Worm (Caenorhabditis elegans) whole organism, mixed stage, embryonic: Measurements from ENCODE around the gene F43C11.16.

ENCODE experiments used
- M03D4.4 ChIP-seq: sonication (generic microtip); optimal IDR thresholded peaks from 2 replicates; lab custom pipeline; 2017; ENCODE audit warnings: mild to moderate bottlenecking, missing genetic modification characterization, missing compliant biosample characterization
- bed-3 ChIP-seq: fragments of 200-800 bp; sonication (Bioruptor generic); optimal IDR thresholded peaks from 3 replicates; lab custom pipeline; 2018; ENCODE audit warnings: mild to moderate bottlenecking, missing genetic modification characterization, moderate library complexity, missing compliant biosample characterization
- blmp-1 ChIP-seq: fragments of 150-350 bp; optimal IDR thresholded peaks from 2 replicates; lab custom pipeline; 2014; ENCODE audit warnings: missing biosample characterization, missing genetic modification characterization
- ceh-83 ChIP-seq: fragments of 200-800 bp; sonication (Bioruptor generic); optimal IDR thresholded peaks from 2 replicates; lab custom pipeline; 2018; ENCODE audit warnings: mild to moderate bottlenecking, missing genetic modification characterization, missing compliant biosample characterization
- ces-1 ChIP-seq: fragments of 150-350 bp; optimal IDR thresholded peaks from 2 replicates; lab custom pipeline; 2014; ENCODE audit warnings: missing biosample characterization, missing genetic modification reagents, missing genetic modification characterization
- cnd-1 ChIP-seq: fragments of 200-800 bp; sonication (Bioruptor generic); optimal IDR thresholded peaks from 2 replicates; lab custom pipeline; 2018; ENCODE audit warnings: mild to moderate bottlenecking, missing genetic modification characterization, missing compliant biosample characterization
- drap-1 ChIP-seq: fragments of 200-800 bp; sonication (Bioruptor generic); optimal IDR thresholded peaks from 3 replicates; lab custom pipeline; 2018; ENCODE audit warnings: mild to moderate bottlenecking, missing genetic modification characterization, missing compliant biosample characterization
- elt-1 ChIP-seq: sonication (generic microtip); optimal IDR thresholded peaks from 2 replicates; lab custom pipeline; 2017; ENCODE audit warnings: missing genetic modification characterization, mild to moderate bottlenecking, missing compliant biosample characterization, antibody characterized with exemption, moderate library complexity, borderline replicate concordance; ENCODE audit not compliant: insufficient read depth
- elt-3 ChIP-seq: fragments of 150-350 bp; optimal IDR thresholded peaks from 2 replicates; lab custom pipeline; 2014; ENCODE audit warnings: missing biosample characterization, missing genetic modification characterization
- flh-1 ChIP-seq: fragments of 200-800 bp; sonication (Bioruptor generic); optimal IDR thresholded peaks from 2 replicates; lab custom pipeline; 2018; ENCODE audit warnings: mild to moderate bottlenecking, missing genetic modification characterization, moderate library complexity, missing compliant biosample characterization
- ham-2 ChIP-seq: fragments of 200-800 bp; sonication (Bioruptor generic); optimal IDR thresholded peaks from 2 replicates; lab custom pipeline; 2018; ENCODE audit warnings: mild to moderate bottlenecking, missing genetic modification characterization, missing compliant biosample characterization
- hlh-1 ChIP-seq: fragments of 150-350 bp; optimal IDR thresholded peaks from 2 replicates; lab custom pipeline; 2014; ENCODE audit warnings: missing biosample characterization, missing genetic modification reagents, missing genetic modification characterization
- lin-13 ChIP-seq: fragments of 150-350 bp; optimal IDR thresholded peaks from 2 replicates; lab custom pipeline; 2014; ENCODE audit warnings: missing biosample characterization, missing genetic modification characterization
- lin-32 ChIP-seq: fragments of 200-800 bp; sonication (Bioruptor generic); optimal IDR thresholded peaks from 2 replicates; lab custom pipeline; 2018; ENCODE audit warnings: mild to moderate bottlenecking, missing genetic modification characterization, missing compliant biosample characterization
- lsy-2 ChIP-seq: fragments of 150-350 bp; optimal IDR thresholded peaks from 2 replicates; lab custom pipeline; 2014; ENCODE audit warnings: missing biosample characterization, missing genetic modification characterization
- mab-5 ChIP-seq: fragments of 150-350 bp; optimal IDR thresholded peaks from 2 replicates; lab custom pipeline; 2014; ENCODE audit warnings: missing biosample characterization, missing genetic modification characterization
- mep-1 ChIP-seq: fragments of 150-350 bp; optimal IDR thresholded peaks from 2 replicates; lab custom pipeline; 2017; ENCODE audit warnings: missing biosample characterization, missing genetic modification reagents, missing genetic modification characterization, inconsistent platforms
- mls-2 ChIP-seq: sonication (generic microtip); optimal IDR thresholded peaks from 2 replicates; lab custom pipeline; 2016; ENCODE audit warnings: mild to moderate bottlenecking, missing genetic modification characterization, moderate library complexity, missing compliant biosample characterization
- nhr-12 ChIP-seq: fragments of 150-350 bp; optimal IDR thresholded peaks from 2 replicates; lab custom pipeline; 2014; ENCODE audit warnings: missing biosample characterization, missing genetic modification characterization
- nhr-2 ChIP-seq: fragments of 150-350 bp; optimal IDR thresholded peaks from 2 replicates; lab custom pipeline; 2014; ENCODE audit warnings: missing biosample characterization, missing genetic modification characterization
- nhr-237 ChIP-seq: fragments of 150-350 bp; optimal IDR thresholded peaks from 2 replicates; lab custom pipeline; 2014; ENCODE audit warnings: missing biosample characterization, missing genetic modification characterization
- nhr-28 ChIP-seq: fragments of 150-350 bp; optimal IDR thresholded peaks from 2 replicates; lab custom pipeline; 2014; ENCODE audit warnings: missing biosample characterization, missing genetic modification characterization
- nhr-76 ChIP-seq: sonication (generic microtip); optimal IDR thresholded peaks from 2 replicates; lab custom pipeline; 2017; ENCODE audit warnings: missing biosample characterization, missing genetic modification characterization
- pha-4 ChIP-seq: fragments of 150-350 bp; optimal IDR thresholded peaks from 2 replicates; lab custom pipeline; 2018; ENCODE audit warnings: missing biosample characterization, missing genetic modification reagents, missing genetic modification characterization
- sem-2 ChIP-seq: fragments of 200-800 bp; sonication (Bioruptor generic); optimal IDR thresholded peaks from 2 replicates; lab custom pipeline; 2018; ENCODE audit warnings: mild to moderate bottlenecking, missing genetic modification characterization, missing compliant biosample characterization
- snpc-4 ChIP-seq: fragments of 150-350 bp; optimal IDR thresholded peaks from 2 replicates; lab custom pipeline; 2014; ENCODE audit warnings: missing biosample characterization, missing genetic modification characterization
- sptf-1 ChIP-seq: sonication (generic microtip); optimal IDR thresholded peaks from 2 replicates; lab custom pipeline; 2017; ENCODE audit warnings: mild to moderate bottlenecking, missing genetic modification characterization, moderate library complexity, missing compliant biosample characterization
- tbx-8 ChIP-seq: fragments of 200-800 bp; sonication (Bioruptor generic); optimal IDR thresholded peaks from 2 replicates; lab custom pipeline; 2018; ENCODE audit warnings: mild to moderate bottlenecking, missing genetic modification characterization, moderate library complexity, missing compliant biosample characterization
- unc-120 ChIP-seq: sonication (generic microtip); optimal IDR thresholded peaks from 2 replicates; lab custom pipeline; 2017; ENCODE audit warnings: missing genetic modification characterization, missing compliant biosample characterization; ENCODE audit not compliant: poor library complexity, severe bottlenecking
- unc-39 ChIP-seq: fragments of 150-350 bp; optimal IDR thresholded peaks from 2 replicates; lab custom pipeline; 2014; ENCODE audit warnings: missing biosample characterization, missing genetic modification characterization
- unc-62 ChIP-seq: fragments of 150-350 bp; optimal IDR thresholded peaks from 2 replicates; lab custom pipeline; 2014; ENCODE audit warnings: missing biosample characterization, missing genetic modification reagents, missing genetic modification characterization
- zip-8 ChIP-seq: fragments of 150-350 bp; optimal IDR thresholded peaks from 2 replicates; lab custom pipeline; 2014; ENCODE audit warnings: missing biosample characterization, missing genetic modification characterization
- ztf-11 ChIP-seq: fragments of 150-350 bp; optimal IDR thresholded peaks from 2 replicates; lab custom pipeline; 2014; ENCODE audit warnings: missing biosample characterization, missing genetic modification characterization

Gene F43C11.16

DNA sequence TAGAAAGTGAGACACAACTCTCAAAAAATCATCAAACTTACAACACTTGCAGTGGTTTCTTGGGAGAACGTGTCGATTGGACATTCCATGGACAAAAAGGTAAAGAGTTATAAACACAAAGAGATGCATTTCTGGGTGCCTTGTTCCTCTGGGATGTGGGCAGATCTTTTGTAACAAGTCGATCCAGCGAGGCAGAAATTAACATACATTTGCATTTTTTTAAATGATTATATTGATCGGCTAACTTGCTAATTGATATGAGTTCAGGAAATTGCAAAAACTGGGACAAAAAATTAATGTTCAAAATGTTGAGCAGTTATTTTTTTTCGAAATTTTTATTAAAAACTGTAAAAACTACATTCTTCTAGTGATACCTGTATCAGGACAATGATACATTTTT, 17.9 kb upstream of the F43C11.16 start, which contains the start of gene F16G10.6:
F16G10.6 (minus strand) TSS at position 101 of the 400 bp plus-strand sequence.
- no peak for TF ChIP-seq bed-3
- no peak for TF ChIP-seq zip-8 (tag; lab: Kevin White, UChicago)
- no peak for TF ChIP-seq mls-2
- TF ChIP-seq mep-1 (tag; lab: Kevin White, UChicago), result no peak
- no peak for TF ChIP-seq sptf-1 (tag; lab: Kevin White, UChicago)
- TF ChIP-seq mab-5 (tag; lab: Kevin White, UChicago), result no peak
- TF ChIP-seq lin-13 (tag; lab: Kevin White, UChicago), result no peak
- TF ChIP-seq ztf-11 (tag; lab: Kevin White, UChicago), result no peak
- TF ChIP-seq unc-39 (tag; lab: Kevin White, UChicago), result no peak
- TF ChIP-seq nhr-237 (tag; lab: Kevin White, UChicago), result no peak
- TF ChIP-seq ceh-83, result no peak
- no peak for TF ChIP-seq ham-2 (GFP tag; lab: Kevin White, UChicago)
- no peak for TF ChIP-seq ces-1 (GFP tag; lab: Kevin White, UChicago)
- no peak for TF ChIP-seq drap-1 (GFP tag; lab: Kevin White, UChicago)

DNA sequence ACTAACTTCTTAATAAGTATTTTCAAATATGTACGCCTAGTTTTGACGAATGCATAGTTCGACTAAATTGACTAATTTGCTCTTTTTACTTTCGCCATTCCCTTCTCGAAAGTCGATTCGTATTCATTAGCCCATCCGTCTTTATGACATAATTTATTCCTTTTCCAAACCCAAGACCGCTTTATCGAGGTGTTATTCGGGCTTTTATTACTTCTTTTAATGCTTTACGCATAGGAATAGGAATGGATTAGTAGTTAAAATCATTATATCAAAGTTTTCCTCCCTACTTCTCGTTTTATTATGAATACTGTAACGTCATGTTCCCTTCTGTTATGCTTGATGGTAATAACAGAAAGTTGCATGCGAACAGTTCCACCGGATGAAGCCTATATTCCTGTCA, 15.1 kb upstream of the F43C11.16 start, which contains the start of gene F16G10.2:
F16G10.2 (plus strand) TSS at position 301 of the 400 bp plus-strand sequence.
- TF ChIP-seq nhr-2, result no peak
- TF ChIP-seq elt-1 (tag; lab: Kevin White, UChicago), result no peak
- TF ChIP-seq unc-39 (tag; lab: Kevin White, UChicago), result no peak
- TF ChIP-seq pha-4 (tag; lab: Kevin White, UChicago), result no peak
- no peak for TF ChIP-seq unc-62 (GFP tag; lab: Kevin White, UChicago)
- no peak for TF ChIP-seq nhr-76
- no peak for TF ChIP-seq lsy-2 (tag; lab: Kevin White, UChicago)
- TF ChIP-seq nhr-237 (tag; lab: Kevin White, UChicago), result no peak
- no peak for TF ChIP-seq blmp-1 (tag; lab: Kevin White, UChicago)
- TF ChIP-seq tbx-8 (GFP tag; lab: Kevin White, UChicago), result no peak
- TF ChIP-seq M03D4.4 (tag; lab: Kevin White, UChicago), result no peak
- no peak for TF ChIP-seq lin-32 (GFP tag; lab: Kevin White, UChicago)
- no peak for TF ChIP-seq drap-1 (GFP tag; lab: Kevin White, UChicago)
- TF ChIP-seq lin-13 (tag; lab: Kevin White, UChicago), result no peak
- TF ChIP-seq hlh-1 (tag; lab: Kevin White, UChicago), result no peak
- no peak for TF ChIP-seq cnd-1 (tag; lab: Kevin White, UChicago)
- no peak for TF ChIP-seq mep-1 (tag; lab: Kevin White, UChicago)

DNA sequence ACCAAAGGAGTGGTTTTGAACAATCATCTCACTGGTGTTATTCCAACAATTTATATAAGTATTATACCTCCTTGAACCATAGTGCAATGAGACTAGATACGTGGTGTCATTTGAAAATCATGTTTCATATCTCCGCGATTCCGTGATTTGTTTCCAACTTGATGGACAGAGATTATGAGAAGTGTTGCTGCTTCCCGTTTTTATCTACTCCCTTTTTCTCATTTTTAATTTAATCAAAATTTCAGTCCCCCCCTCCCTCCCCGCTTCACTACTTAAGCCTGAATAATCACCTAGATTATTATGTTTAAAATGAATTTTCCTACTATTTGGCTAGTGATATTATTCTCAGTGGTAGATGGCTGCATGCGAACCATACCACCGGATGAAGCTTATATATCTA, 12.2 kb upstream of the F43C11.16 start, which contains the start of gene F16G10.3:
F16G10.3 (plus strand) TSS at position 301 of the 400 bp plus-strand sequence.
- TF ChIP-seq ces-1 (GFP tag; lab: Kevin White, UChicago) (no peak), unc-39 (tag; lab: Kevin White, UChicago) (no peak), mab-5 (tag; lab: Kevin White, UChicago) (no peak), elt-3 (tag; lab: Kevin White, UChicago) (no peak), nhr-237 (tag; lab: Kevin White, UChicago) (no peak), lin-13 (tag; lab: Kevin White, UChicago) (no peak), elt-1 (tag; lab: Kevin White, UChicago) (no peak), mls-2 (no peak), flh-1 (GFP tag; lab: Kevin White, UChicago) (no peak), M03D4.4 (tag; lab: Kevin White, UChicago) (no peak), pha-4 (tag; lab: Kevin White, UChicago) (no peak), sem-2 (GFP tag; lab: Kevin White, UChicago) (no peak), nhr-28 (no peak), unc-120 (tag; lab: Kevin White, UChicago) (no peak), ztf-11 (tag; lab: Kevin White, UChicago) (no peak), tbx-8 (GFP tag; lab: Kevin White, UChicago) (no peak), ceh-83 (no peak), blmp-1 (tag; lab: Kevin White, UChicago) (no peak), snpc-4 (no peak), nhr-12 (tag; lab: Kevin White, UChicago) (no peak)

DNA sequence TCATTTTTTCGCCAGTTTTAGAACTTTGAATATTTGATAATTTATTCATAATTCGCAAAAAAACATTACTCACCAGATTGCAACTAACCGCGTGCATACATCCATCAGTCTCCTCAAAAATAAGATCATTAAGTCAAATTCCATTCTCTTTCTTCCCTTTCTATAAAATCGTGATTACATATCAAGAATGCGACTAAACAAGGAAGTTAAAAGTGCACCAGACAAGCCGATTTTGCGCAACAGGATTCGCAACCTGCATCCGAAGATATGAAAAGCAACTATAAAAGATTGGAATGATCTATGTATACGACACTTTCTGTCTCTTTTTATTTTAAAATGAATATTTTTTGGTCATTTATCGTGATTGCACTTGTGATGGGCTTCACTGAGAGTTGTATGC, 9.1 kb upstream of the F43C11.16 start, which contains the start of gene hpo-25:
hpo-25 (plus strand) TSS at position 301 of the 400 bp plus-strand sequence.
- no peak for TF ChIP-seq elt-1 (tag; lab: Kevin White, UChicago)
- TF ChIP-seq nhr-237 (tag; lab: Kevin White, UChicago), result no peak
- TF ChIP-seq, all 35 proteins: peak for 0
